Worm (Caenorhabditis elegans) whole organism, L4/young adult: Measurements from ENCODE around the gene K06A9.3.

ENCODE experiments used
- W03F9.2 ChIP-seq: fragments of 150-350 bp; optimal IDR thresholded peaks from 2 replicates; lab custom pipeline; 2014; ENCODE audit warnings: missing biosample characterization, missing genetic modification characterization
- him-1 ChIP-seq: sonication (generic microtip); optimal IDR thresholded peaks from 2 replicates; lab custom pipeline; 2016; ENCODE audit warnings: missing genotype, missing genetic modification reagents, missing genetic modification characterization, missing compliant biosample characterization

DNA sequence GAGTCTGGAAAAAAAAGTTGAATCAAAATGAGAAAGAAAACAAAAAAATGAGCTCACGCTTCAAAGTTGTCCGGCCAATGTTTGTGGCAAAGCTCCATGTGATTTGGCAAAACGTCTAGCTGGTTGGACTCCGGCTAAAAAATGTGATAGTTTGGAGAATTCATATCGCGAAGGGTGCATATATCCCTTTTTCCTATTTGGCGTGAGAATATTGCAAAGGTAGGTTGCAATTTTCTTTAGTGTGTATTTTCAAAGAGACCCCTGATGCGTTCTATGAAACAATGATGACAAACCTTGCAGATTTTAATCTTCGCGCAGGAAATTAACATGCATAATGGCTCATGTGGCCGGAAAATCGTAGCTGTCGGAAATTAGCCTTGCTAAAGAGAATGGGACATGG, 43.0 kb downstream of the K06A9.3 start:
- TF ChIP-seq him-1 (tag; lab: Kevin White, UChicago) (no peak), W03F9.2 (tag; lab: Kevin White, UChicago) (no peak)
